Fruit fly (Drosophila melanogaster) whole organism, embryonic: ENCODE results near the gene gogo.

ENCODE experiments used
- Adf1 ChIP-seq: fragments of 200-800 bp; sonication (Bioruptor generic); IDR thresholded peaks from 2 replicates; pipeline ENCODE4 v1.3.6; 2022; ENCODE audit warnings: missing biosample characterization, missing genetic modification characterization
- Bdp1 ChIP-seq: fragments of 200-800 bp; sonication (Bioruptor generic); optimal IDR thresholded peaks from 3 replicates; lab custom pipeline; 2016; ENCODE audit warnings: missing biosample characterization, missing genetic modification characterization
- Bgb ChIP-seq: fragments of 200-800 bp; sonication (Bioruptor generic); IDR thresholded peaks from 2 replicates; pipeline ENCODE4 v1.3.6; 2022; ENCODE audit warnings: missing biosample characterization, missing genetic modification characterization; ENCODE audit not compliant: partially characterized antibody
- CG1024 ChIP-seq: fragments of 200-800 bp; sonication (Bioruptor generic); IDR thresholded peaks from 2 replicates; pipeline ENCODE4 v1.3.6; 2022; ENCODE audit warnings: missing biosample characterization, missing genetic modification characterization
- CG12104 ChIP-seq: fragments of 200-800 bp; sonication (Bioruptor generic); optimal IDR thresholded peaks from 3 replicates; lab custom pipeline; 2016; ENCODE audit warnings: missing biosample characterization, missing genetic modification characterization
- CG12391 ChIP-seq: fragments of 200-800 bp; sonication (Bioruptor generic); optimal IDR thresholded peaks from 3 replicates; lab custom pipeline; 2018; ENCODE audit warnings: missing biosample characterization, mild to moderate bottlenecking, missing genetic modification characterization, moderate library complexity
- CG14050 ChIP-seq: fragments of 200-800 bp; sonication (Bioruptor generic); IDR thresholded peaks from 3 replicates; pipeline ENCODE4 v1.3.6; 2022; ENCODE audit warnings: missing biosample characterization, missing genetic modification characterization
- CG1602 ChIP-seq: fragments of 200-800 bp; sonication (Bioruptor generic); optimal IDR thresholded peaks from 3 replicates; lab custom pipeline; 2016; ENCODE audit warnings: missing biosample characterization, missing genetic modification characterization
- CG16779 ChIP-seq: fragments of 200-800 bp; sonication (Bioruptor generic); IDR thresholded peaks from 2 replicates; pipeline ENCODE4 v1.3.6; 2022; ENCODE audit warnings: missing biosample characterization, missing genetic modification characterization
- CG17186 ChIP-seq: fragments of 200-800 bp; sonication (Bioruptor generic); optimal IDR thresholded peaks from 3 replicates; lab custom pipeline; 2017; ENCODE audit warnings: missing biosample characterization, missing genetic modification reagents, missing genetic modification characterization
- CG2712 ChIP-seq: fragments of 200-800 bp; optimal IDR thresholded peaks from 3 replicates; lab custom pipeline; 2019; ENCODE audit warnings: missing biosample characterization, mild to moderate bottlenecking, missing genetic modification characterization, moderate library complexity
- CG3281 ChIP-seq: fragments of 200-800 bp; sonication (Bioruptor generic); optimal IDR thresholded peaks from 3 replicates; lab custom pipeline; 2017; ENCODE audit warnings: missing biosample characterization, mild to moderate bottlenecking, missing genetic modification characterization
- CG33213 ChIP-seq: fragments of 200-800 bp; sonication (Bioruptor generic); optimal IDR thresholded peaks from 3 replicates; lab custom pipeline; 2016; ENCODE audit warnings: missing biosample characterization, missing genetic modification characterization
- CG3407 ChIP-seq: fragments of 200-800 bp; sonication (Bioruptor generic); optimal IDR thresholded peaks from 2 replicates; lab custom pipeline; 2018; ENCODE audit warnings: missing biosample characterization, mild to moderate bottlenecking, missing genetic modification characterization
- CG4360 ChIP-seq: fragments of 200-800 bp; sonication (Bioruptor generic); IDR thresholded peaks from 2 replicates; pipeline ENCODE4 v1.3.6; 2022; ENCODE audit warnings: missing biosample characterization, missing genetic modification characterization
- CG4404 ChIP-seq: fragments of 200-800 bp; sonication (Bioruptor generic); IDR thresholded peaks from 2 replicates; pipeline ENCODE4 v1.3.6; 2022; ENCODE audit warnings: missing biosample characterization, missing genetic modification characterization
- CG6272 ChIP-seq: fragments of 200-800 bp; sonication (Bioruptor generic); IDR thresholded peaks from 2 replicates; pipeline ENCODE4 v1.3.6; 2022; ENCODE audit warnings: missing biosample characterization, missing genetic modification characterization
- CG6765 ChIP-seq: fragments of 200-800 bp; sonication (Bioruptor generic); optimal IDR thresholded peaks from 3 replicates; lab custom pipeline; 2017; ENCODE audit warnings: missing biosample characterization, mild to moderate bottlenecking, missing genetic modification characterization
- CG8281 ChIP-seq: fragments of 200-800 bp; sonication (Bioruptor generic); optimal IDR thresholded peaks from 2 replicates; lab custom pipeline; 2018; ENCODE audit warnings: missing biosample characterization, mild to moderate bottlenecking, missing genetic modification characterization, moderate library complexity
- CG9817 ChIP-seq: fragments of 200-800 bp; sonication (Bioruptor generic); optimal IDR thresholded peaks from 2 replicates; lab custom pipeline; 2018; ENCODE audit warnings: missing biosample characterization, mild to moderate bottlenecking, missing genetic modification characterization, moderate library complexity
- CrebB ChIP-seq: fragments of 200-800 bp; sonication (Bioruptor generic); optimal IDR thresholded peaks from 3 replicates; lab custom pipeline; 2018; ENCODE audit warnings: missing biosample characterization, mild to moderate bottlenecking, missing genetic modification characterization
- D19B ChIP-seq: fragments of 200-800 bp; sonication (Bioruptor generic); optimal IDR thresholded peaks from 2 replicates; lab custom pipeline; 2017; ENCODE audit warnings: missing biosample characterization, mild to moderate bottlenecking, missing genetic modification characterization
- Gug ChIP-seq: fragments of 200-800 bp; sonication (Bioruptor generic); IDR thresholded peaks from 4 replicates; pipeline ENCODE4 v1.3.6; 2022; ENCODE audit warnings: missing biosample characterization, missing genetic modification characterization
- Hmr ChIP-seq: fragments of 200-800 bp; sonication (Bioruptor generic); optimal IDR thresholded peaks from 3 replicates; lab custom pipeline; 2017; ENCODE audit warnings: mild to moderate bottlenecking, missing biosample characterization, missing genetic modification reagents, missing genetic modification characterization
- Mad ChIP-seq: fragments of 200-800 bp; sonication (Bioruptor generic); optimal IDR thresholded peaks from 2 replicates; lab custom pipeline; 2016; ENCODE audit warnings: missing biosample characterization, missing genetic modification characterization
- Meics ChIP-seq: fragments of 200-800 bp; sonication (Bioruptor generic); optimal IDR thresholded peaks from 2 replicates; lab custom pipeline; 2017; ENCODE audit warnings: missing biosample characterization, mild to moderate bottlenecking, missing genetic modification characterization
- NK7.1 ChIP-seq: fragments of 200-800 bp; sonication (Bioruptor generic); optimal IDR thresholded peaks from 3 replicates; lab custom pipeline; 2016; ENCODE audit warnings: missing biosample characterization, missing genetic modification characterization
- Nf-YC ChIP-seq: fragments of 200-800 bp; optimal IDR thresholded peaks from 3 replicates; lab custom pipeline; 2019; ENCODE audit warnings: missing biosample characterization, mild to moderate bottlenecking, missing genetic modification characterization, moderate library complexity
- Optix ChIP-seq: fragments of 200-800 bp; sonication (Bioruptor generic); IDR thresholded peaks from 3 replicates; pipeline ENCODE4 v1.3.6; 2022; ENCODE audit warnings: missing biosample characterization, missing genetic modification characterization
- Sry-β ChIP-seq: fragments of 200-800 bp; sonication (Bioruptor generic); optimal IDR thresholded peaks from 2 replicates; lab custom pipeline; 2018; ENCODE audit warnings: missing biosample characterization, mild to moderate bottlenecking, missing genetic modification characterization, moderate library complexity
- Usf ChIP-seq: fragments of 200-800 bp; sonication (Bioruptor generic); optimal IDR thresholded peaks from 2 replicates; lab custom pipeline; 2017; ENCODE audit warnings: missing genotype, missing biosample characterization, missing genetic modification characterization
- al ChIP-seq: fragments of 200-800 bp; sonication (Bioruptor generic); IDR thresholded peaks from 2 replicates; pipeline ENCODE4 v1.3.6; 2022; ENCODE audit warnings: missing biosample characterization, missing genetic modification characterization
- aop ChIP-seq: fragments of 200-800 bp; sonication (Bioruptor generic); IDR thresholded peaks from 2 replicates; pipeline ENCODE4 v1.3.6; 2022; ENCODE audit warnings: missing biosample characterization, missing genetic modification characterization
- bab2 ChIP-seq: fragments of 200-800 bp; sonication (Bioruptor generic); optimal IDR thresholded peaks from 2 replicates; lab custom pipeline; 2016; ENCODE audit warnings: missing biosample characterization, missing genetic modification characterization
- br ChIP-seq: fragments of >200 bp; optimal IDR thresholded peaks from 2 replicates; lab custom pipeline; 2017
- btn ChIP-seq: fragments of 200-800 bp; sonication (Bioruptor generic); optimal IDR thresholded peaks from 2 replicates; lab custom pipeline; 2016; ENCODE audit warnings: missing biosample characterization, missing genetic modification characterization
- hbn ChIP-seq: fragments of 200-800 bp; sonication (Bioruptor generic); IDR thresholded peaks from 2 replicates; pipeline ENCODE4 v1.3.6; 2022; ENCODE audit warnings: missing biosample characterization, missing genetic modification characterization; ENCODE audit not compliant: partially characterized antibody
- jumu ChIP-seq: fragments of 200-800 bp; sonication (Bioruptor generic); optimal IDR thresholded peaks from 3 replicates; lab custom pipeline; 2016; ENCODE audit warnings: missing biosample characterization, missing genetic modification characterization
- klu ChIP-seq: fragments of 200-800 bp; sonication (Bioruptor generic); IDR thresholded peaks from 2 replicates; pipeline ENCODE4 v1.3.6; 2022; ENCODE audit warnings: missing biosample characterization, missing genetic modification characterization
- kni ChIP-seq: fragments of 200-800 bp; sonication (Bioruptor generic); optimal IDR thresholded peaks from 3 replicates; lab custom pipeline; 2017; ENCODE audit warnings: mild to moderate bottlenecking, missing biosample characterization, missing genetic modification reagents, missing genetic modification characterization
- mld ChIP-seq: fragments of 200-800 bp; sonication (Bioruptor generic); IDR thresholded peaks from 3 replicates; pipeline ENCODE4 v1.3.6; 2022; ENCODE audit warnings: missing biosample characterization, missing genetic modification characterization; ENCODE audit not compliant: partially characterized antibody
- p53 ChIP-seq: fragments of 200-800 bp; sonication (Bioruptor generic); optimal IDR thresholded peaks from 2 replicates; lab custom pipeline; 2016; ENCODE audit warnings: missing biosample characterization, missing genetic modification characterization
- pb ChIP-seq: fragments of 200-800 bp; sonication (Bioruptor generic); optimal IDR thresholded peaks from 3 replicates; lab custom pipeline; 2016; ENCODE audit warnings: missing biosample characterization, missing genetic modification characterization
- ranshi ChIP-seq: fragments of 200-800 bp; sonication (Bioruptor generic); IDR thresholded peaks from 2 replicates; pipeline ENCODE4 v1.3.6; 2022; ENCODE audit warnings: missing biosample characterization, missing genetic modification characterization
- row ChIP-seq: fragments of 200-800 bp; sonication (Bioruptor generic); IDR thresholded peaks from 3 replicates; pipeline ENCODE4 v1.3.6; 2022; ENCODE audit warnings: missing biosample characterization, missing genetic modification characterization
- sc ChIP-seq, 3 experiments: fragments of >200 bp in 2 of 3; fragments of 200-800 bp in 1 of 3; sonication (Bioruptor generic) in 1 of 3; optimal IDR thresholded peaks; 2 replicates in 2 of 3; 3 replicates in 1 of 3; lab custom pipeline; 2017; ENCODE audit warnings: mild to moderate bottlenecking in 1 of 3, missing biosample characterization in 1 of 3, missing genetic modification characterization in 1 of 3, missing genetic modification reagents in 1 of 3
- sim ChIP-seq: fragments of 200-800 bp; sonication (Bioruptor generic); IDR thresholded peaks from 2 replicates; pipeline ENCODE4 v1.3.6; 2022; ENCODE audit warnings: missing biosample characterization, missing genetic modification characterization
- so ChIP-seq: fragments of 200-800 bp; sonication (Bioruptor generic); IDR thresholded peaks from 3 replicates; pipeline ENCODE4 v1.3.6; 2022; ENCODE audit warnings: missing biosample characterization, missing genetic modification characterization
- tup ChIP-seq: fragments of 200-800 bp; sonication (Bioruptor generic); optimal IDR thresholded peaks from 2 replicates; lab custom pipeline; 2016; ENCODE audit warnings: missing biosample characterization, mild to moderate bottlenecking, missing genetic modification characterization, moderate library complexity
- twi ChIP-seq: fragments of 200-800 bp; optimal IDR thresholded peaks from 2 replicates; lab custom pipeline; 2019; ENCODE audit warnings: missing biosample characterization, mild to moderate bottlenecking, missing genetic modification characterization, moderate library complexity

The gogo gene

DNA sequence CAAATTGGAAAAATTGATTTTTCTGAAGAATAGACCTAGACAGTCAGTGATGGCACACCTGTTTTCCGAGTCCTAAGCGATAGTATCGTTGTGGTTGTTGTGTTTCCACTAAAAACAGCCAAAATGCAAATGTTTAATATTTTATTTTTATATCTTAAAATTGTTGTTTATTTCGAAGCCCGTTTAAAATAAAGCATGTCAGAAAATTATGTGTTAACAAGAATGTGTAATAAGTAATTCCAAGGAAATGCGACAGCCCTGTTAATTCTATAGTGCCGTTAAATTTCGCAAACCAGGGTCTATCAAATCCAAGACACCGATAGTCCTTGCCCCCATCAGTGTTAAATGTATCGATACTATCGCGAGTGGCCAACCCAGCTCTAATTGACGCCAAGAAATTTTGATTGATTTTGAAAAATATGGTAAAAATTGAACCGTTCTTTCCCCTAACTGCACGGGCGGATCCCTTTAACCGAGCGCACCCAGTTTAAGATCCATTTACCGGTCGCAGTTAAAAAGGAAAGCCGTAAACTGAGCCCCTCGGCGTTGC, 7.2 kb upstream of the gogo start, which contains the start of gene Pex23 (continued):
- TF ChIP-seq Meics (peak; percentile 71), CG3281 (peak; percentile 84), Optix (GFP tag; lab: Robert Waterston, UW) (peak; percentile 54; the same call in 2 of the 3 replicates), Bgb (GFP tag; lab: Robert Waterston, UW) (peak; percentile 95), so (GFP tag; lab: Robert Waterston, UW) (peak; percentile 56; the same call in 1 of the 3 replicates), kni (GFP tag; lab: Kevin White, UChicago) (no peak), tup (GFP tag; lab: Kevin White, UChicago) (peak; percentile 62), CG4360 (GFP tag; lab: Robert Waterston, UW) (peak; percentile 83), CG2712 (tag; lab: Kevin White, UChicago) (peak; percentile 88), CG4404 (peak; percentile 81), mld (GFP tag; lab: Robert Waterston, UW) (peak; percentile 94), hbn (GFP tag; lab: Robert Waterston, UW) (peak; percentile 98), CG6765 (peak; percentile 39), NK7.1 (GFP tag; lab: Kevin White, UChicago) (peak; percentile 17), CG33213 (GFP tag; lab: Kevin White, UChicago) (peak; percentile 76), Sry-β (GFP tag; lab: Kevin White, UChicago) (peak; percentile 66), CG17186 (GFP tag; lab: Kevin White, UChicago) (peak; percentile 71), pb (GFP tag; lab: Kevin White, UChicago) (no peak), al (GFP tag; lab: Robert Waterston, UW) (peak; percentile 78), ranshi (peak; percentile 77; the same call in 1 of the 2 replicates), jumu (GFP tag; lab: Kevin White, UChicago) (peak; percentile 46), Mad (peak; percentile 68), Bdp1 (GFP tag; lab: Kevin White, UChicago) (peak; percentile 70), CG16779 (GFP tag; lab: Robert Waterston, UW) (0 out of 2 replicates have a peak, but pooled peaks have one; percentile 41), Adf1 (GFP tag; lab: Robert Waterston, UW) (peak; percentile 46), Hmr (GFP tag; lab: Kevin White, UChicago) (peak; percentile 81), CG3407 (GFP tag; lab: Kevin White, UChicago) (no peak), CrebB (tag; lab: Kevin White, UChicago) (no peak), sim (GFP tag; lab: Robert Waterston, UW) (no peak), CG14050 (GFP tag; lab: Robert Waterston, UW) (peak; percentile 69), Nf-YC (tag; lab: Kevin White, UChicago) (peak; percentile 69), CG12391 (tag; lab: Kevin White, UChicago) (peak; percentile 90), CG1024 (peak; percentile 64), row (GFP tag; lab: Robert Waterston, UW) (peak; percentile 96), CG8281 (tag; lab: Kevin White, UChicago) (peak; percentile 20), CG12104 (GFP tag; lab: Kevin White, UChicago) (peak; percentile 68), br (lab: Kevin White, UChicago) (no peak), D19B (GFP tag; lab: Kevin White, UChicago) (no peak), CG6272 (GFP tag; lab: Robert Waterston, UW) (peak; percentile 84), aop (GFP tag; lab: Robert Waterston, UW) (no peak), p53 (no peak), CG1602 (GFP tag; lab: Kevin White, UChicago) (peak; percentile 81), sc (optimal IDR thresholded peaks at IDR 0.05; lab: Kevin White, UChicago) (no peak), sc (GFP tag; optimal IDR thresholded peaks at IDR 0.05; lab: Kevin White, UChicago) (no peak), bab2 (peak; percentile 64), CG9817 (tag; lab: Kevin White, UChicago) (peak; percentile 80), Usf (GFP tag; lab: Kevin White, UChicago) (peak; percentile 48), klu (GFP tag; lab: Robert Waterston, UW) (peak; percentile 75), Gug (GFP tag; lab: Robert Waterston, UW) (peak; percentile 77; the same call in 3 of the 4 replicates), twi (peak; percentile 72), btn (no peak)
